Fruit fly (Drosophila melanogaster) whole organism: Measurements from ENCODE around the gene CG32453.

Experiments
- CG8478 ChIP-seq: fragments of >200 bp; optimal IDR thresholded peaks from 2 replicates; lab custom pipeline; 2018; ENCODE audit warnings: inconsistent platforms
- Dll ChIP-seq: fragments of >200 bp; optimal IDR thresholded peaks from 2 replicates; lab custom pipeline; 2017
- EcR ChIP-seq, 2 experiments: fragments of >200 bp; optimal IDR thresholded peaks; 2 replicates each; lab custom pipeline; 2017; ENCODE audit warnings: missing biosample characterization in 2 of 2, missing genetic modification characterization in 2 of 2, missing genetic modification reagents in 2 of 2
- pan ChIP-seq: fragments of >200 bp; optimal IDR thresholded peaks from 2 replicates; lab custom pipeline; 2017
- psq ChIP-seq: fragments of >200 bp; optimal IDR thresholded peaks from 2 replicates; lab custom pipeline; 2017
- usp ChIP-seq: fragments of >200 bp; optimal IDR thresholded peaks from 2 replicates; lab custom pipeline; 2017; ENCODE audit warnings: missing biosample characterization, missing genetic modification characterization, mixed read lengths

DNA sequence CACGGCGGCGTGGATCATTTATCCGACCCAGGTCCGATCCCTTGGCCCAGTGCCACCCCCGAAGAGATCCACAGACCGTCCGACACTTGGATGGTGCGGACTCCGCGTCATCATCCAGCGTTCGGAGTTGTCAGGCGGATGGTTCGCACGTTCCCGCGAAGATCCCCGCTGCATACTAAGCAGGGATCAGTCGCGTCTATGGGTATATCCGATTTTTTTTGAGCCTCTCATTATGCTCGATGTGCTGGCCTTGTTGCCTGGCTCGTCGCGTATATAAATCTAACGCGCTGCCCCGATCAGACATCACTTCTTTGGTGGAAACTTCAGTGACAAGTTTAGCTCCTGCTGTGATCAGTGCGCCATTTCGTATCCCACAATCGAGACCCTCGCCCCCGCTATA is 14.8 kb downstream of the CG32453 start, which contains the start of gene CG11370:
- TF ChIP-seq psq (no peak), pan (no peak), EcR (GFP tag; optimal IDR thresholded peaks at IDR 0.05; lab: Kevin White, UChicago) (no peak), CG8478 (lab: Kevin White, UChicago) (no peak), usp (GFP tag; lab: Kevin White, UChicago) (no peak), Dll (no peak)
